Worm (Caenorhabditis elegans) whole organism, L1 larva: ENCODE results near the gene srdh-1.

Experiments used
- lin-13 ChIP-seq: fragments of 150-350 bp; optimal IDR thresholded peaks from 2 replicates; lab custom pipeline; 2014; ENCODE audit warnings: missing biosample characterization, missing genetic modification reagents, missing genetic modification characterization
- lin-39 ChIP-seq: fragments of 150-350 bp; optimal IDR thresholded peaks from 2 replicates; lab custom pipeline; 2014; ENCODE audit warnings: missing biosample characterization, missing genetic modification reagents, missing genetic modification characterization
- lir-3 ChIP-seq: sonication (generic microtip); optimal IDR thresholded peaks from 2 replicates; lab custom pipeline; 2016; ENCODE audit warnings: mild to moderate bottlenecking, missing genetic modification characterization, moderate library complexity, missing compliant biosample characterization; ENCODE audit not compliant: poor library complexity
- nhr-11 ChIP-seq: fragments of 150-350 bp; optimal IDR thresholded peaks from 2 replicates; lab custom pipeline; 2014; ENCODE audit warnings: missing biosample characterization, missing genetic modification characterization
- nhr-237 ChIP-seq: fragments of 150-350 bp; optimal IDR thresholded peaks from 2 replicates; lab custom pipeline; 2014; ENCODE audit warnings: missing biosample characterization, missing genetic modification characterization
- nhr-76 ChIP-seq: sonication (generic microtip); optimal IDR thresholded peaks from 2 replicates; lab custom pipeline; 2017; ENCODE audit warnings: missing biosample characterization, missing genetic modification characterization
- sox-4 ChIP-seq: sonication (generic microtip); optimal IDR thresholded peaks from 2 replicates; lab custom pipeline; 2016; ENCODE audit warnings: missing genetic modification characterization, missing compliant biosample characterization
- unc-86 ChIP-seq: sonication (generic microtip); optimal IDR thresholded peaks from 2 replicates; lab custom pipeline; 2016; ENCODE audit warnings: missing genetic modification characterization, missing compliant biosample characterization

DNA sequence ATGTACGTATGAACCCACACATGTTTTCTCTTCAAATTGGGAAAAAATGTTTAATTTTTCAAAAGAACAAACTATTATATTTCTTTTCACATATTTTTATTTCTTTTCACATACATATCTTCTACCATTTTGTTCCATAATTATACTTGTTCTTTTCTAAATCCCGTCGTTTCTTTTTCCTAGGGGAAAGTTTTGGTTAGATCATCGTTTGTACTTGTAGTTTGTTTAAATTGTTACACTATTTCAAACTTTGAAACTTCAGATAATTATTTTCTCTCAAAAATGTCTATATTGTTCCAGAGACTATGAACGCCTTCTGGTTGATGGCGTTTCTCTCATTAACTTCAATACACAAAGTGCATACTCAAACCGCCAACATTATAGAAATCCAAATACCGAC lies 8.4 kb upstream of the srdh-1 start, which contains the start of gene F35C11.7:
- TF ChIP-seq nhr-76 (tag; lab: Kevin White, UChicago) (no peak), lir-3 (tag; lab: Kevin White, UChicago) (no peak), nhr-237 (no peak), nhr-11 (no peak), unc-86 (tag; lab: Kevin White, UChicago) (no peak), sox-4 (no peak), lin-13 (GFP tag; lab: Kevin White, UChicago) (no peak), lin-39 (tag; lab: Kevin White, UChicago) (no peak)
